Fruit fly (Drosophila melanogaster) whole organism, wandering third instar larva: ENCODE results near the gene CG31343.

Experiments
- Abd-B ChIP-seq: fragments of >200 bp; optimal IDR thresholded peaks from 2 replicates; lab custom pipeline; 2017; ENCODE audit warnings: missing biosample characterization, missing genetic modification characterization
- CG32264 ChIP-seq: fragments of 200-800 bp; sonication (Bioruptor generic); optimal IDR thresholded peaks from 2 replicates; lab custom pipeline; 2016; ENCODE audit warnings: missing biosample characterization, missing genetic modification characterization
- Dfd ChIP-seq: fragments of >200 bp; optimal IDR thresholded peaks from 2 replicates; lab custom pipeline; 2017; ENCODE audit warnings: missing biosample characterization, missing genetic modification characterization
- Hnf4 ChIP-seq: fragments of 200-800 bp; sonication (Bioruptor generic); optimal IDR thresholded peaks from 2 replicates; lab custom pipeline; 2016; ENCODE audit warnings: missing biosample characterization, mild to moderate bottlenecking, missing genetic modification characterization
- Hr78 ChIP-seq: fragments of >200 bp; optimal IDR thresholded peaks from 2 replicates; lab custom pipeline; 2017; ENCODE audit warnings: missing biosample characterization, missing genetic modification characterization
- Hr83 ChIP-seq: fragments of 200-300 bp; sonication (Bioruptor generic); optimal IDR thresholded peaks from 2 replicates; lab custom pipeline; 2016; ENCODE audit warnings: missing biosample characterization, mild to moderate bottlenecking, missing genetic modification characterization, moderate library complexity; ENCODE audit not compliant: poor library complexity, severe bottlenecking
- Jra ChIP-seq: sonication (Bioruptor generic); optimal IDR thresholded peaks from 2 replicates; lab custom pipeline; 2016; ENCODE audit warnings: missing biosample characterization, missing genetic modification characterization
- Myc ChIP-seq: fragments of >200 bp; optimal IDR thresholded peaks from 2 replicates; lab custom pipeline; 2017
- OdsH ChIP-seq: fragments of 200-800 bp; sonication (Bioruptor generic); optimal IDR thresholded peaks from 2 replicates; lab custom pipeline; 2016; ENCODE audit warnings: missing biosample characterization, mild to moderate bottlenecking, missing genetic modification characterization
- Rel ChIP-seq, 2 experiments: fragments of 200-800 bp; sonication (Bioruptor generic) in 1 of 2; optimal IDR thresholded peaks; 2 replicates in 1 of 2; 3 replicates in 1 of 2; lab custom pipeline; 2016 to 2019; ENCODE audit warnings: mild to moderate bottlenecking in 2 of 2, missing biosample characterization in 2 of 2, missing genetic modification characterization in 2 of 2, moderate library complexity in 1 of 2
- fru ChIP-seq: fragments of 200-800 bp; sonication (Bioruptor generic); optimal IDR thresholded peaks from 3 replicates; lab custom pipeline; 2016; ENCODE audit warnings: missing biosample characterization, mild to moderate bottlenecking, missing genetic modification characterization
- pan ChIP-seq: fragments of >200 bp; optimal IDR thresholded peaks from 2 replicates; lab custom pipeline; 2017
- usp ChIP-seq: fragments of >200 bp; optimal IDR thresholded peaks from 2 replicates; lab custom pipeline; 2017; ENCODE audit warnings: missing biosample characterization, missing genetic modification characterization

- TF ChIP-seq fru (GFP tag; lab: Kevin White, UChicago) (no peak), Rel (GFP tag; optimal IDR thresholded peaks at IDR 0.05; lab: Kevin White, UChicago) (no peak), Rel (tag; optimal IDR thresholded peaks at IDR 0.05; lab: Kevin White, UChicago) (no peak), Myc (lab: Kevin White, UChicago) (no peak), pan (lab: Kevin White, UChicago) (no peak), Hnf4 (GFP tag; lab: Kevin White, UChicago) (no peak), OdsH (GFP tag; lab: Kevin White, UChicago) (no peak), CG32264 (no peak), Hr83 (GFP tag; lab: Kevin White, UChicago) (no peak), Dfd (GFP tag; lab: Kevin White, UChicago) (no peak), usp (GFP tag; lab: Kevin White, UChicago) (no peak), Hr78 (GFP tag; lab: Kevin White, UChicago) (no peak), Abd-B (GFP tag; lab: Kevin White, UChicago) (no peak), Jra (no peak)
Measured at dm6 chr3R:21744988-21745387, at the start of gene CG31343.
